Fruit fly (Drosophila melanogaster): ENCODE data around the gene Chro.

DNA sequence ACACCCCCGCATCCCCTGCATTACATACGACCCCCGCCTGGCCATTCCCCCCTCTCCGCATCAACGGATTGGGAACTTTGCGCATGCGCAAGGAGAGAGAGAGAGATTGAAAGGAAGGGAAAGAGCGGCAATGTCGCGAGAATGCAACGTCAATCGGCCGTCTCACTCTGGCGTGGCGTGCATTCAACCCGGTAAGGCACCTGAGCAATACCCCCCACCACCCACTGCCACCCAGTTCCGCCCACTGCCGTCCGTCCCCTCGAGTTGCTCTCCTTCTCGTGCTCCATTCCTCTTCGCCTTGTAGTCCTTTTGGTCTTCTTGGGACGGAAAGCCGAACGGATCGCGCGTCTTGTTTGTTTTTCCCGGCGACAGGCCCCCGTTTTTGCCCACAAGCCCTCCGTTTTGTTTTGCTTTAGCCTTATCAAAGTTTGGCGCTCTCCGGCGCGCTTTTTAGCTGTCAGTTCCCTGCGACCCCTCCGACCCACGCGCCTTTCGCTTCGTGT, 39.0 kb downstream of the Chro start:
- TF ChIP-seq CG8478 (optimal IDR thresholded peaks at IDR 0.05), result no peak
- TF ChIP-seq CTCF (optimal IDR thresholded peaks at IDR 0.05), result no peak

Data from S2 (cell line).